Worm (Caenorhabditis elegans): ENCODE results near the gene nse-4.

DNA sequence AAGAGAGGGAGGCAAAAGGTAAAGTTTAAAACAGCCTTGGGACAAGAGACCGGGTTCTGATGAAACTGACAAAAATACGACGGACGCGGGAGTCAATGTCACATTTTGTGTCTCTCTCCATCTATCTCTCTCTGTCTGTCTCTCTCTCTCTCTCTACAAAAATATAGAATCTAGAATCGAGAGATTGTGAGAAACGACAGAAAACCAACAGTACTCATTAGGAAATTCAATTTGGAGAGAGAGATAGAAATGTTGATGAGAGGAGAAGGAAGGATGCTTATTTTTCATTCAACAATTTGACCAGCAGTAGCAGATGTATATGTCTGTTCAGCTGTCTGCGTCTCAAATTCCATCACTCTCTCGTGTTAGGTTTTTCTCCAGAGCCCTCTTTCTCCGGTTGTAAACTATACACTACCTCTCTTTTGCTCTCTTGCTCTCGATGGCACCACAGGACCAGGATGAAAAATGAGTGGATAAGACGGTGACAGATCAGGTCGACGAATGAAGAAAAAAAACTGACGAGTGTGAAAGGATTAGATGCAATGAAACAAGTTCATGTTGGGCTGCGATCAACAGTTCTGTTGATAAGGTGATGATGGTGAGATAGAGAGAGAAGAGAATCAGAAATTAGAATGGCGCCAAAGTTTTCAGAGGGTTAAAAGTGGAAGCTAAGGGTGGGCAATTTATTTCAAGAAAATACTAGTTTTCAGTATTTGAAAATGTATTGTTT lies 9.1 kb downstream of the nse-4 start:
- TF ChIP-seq ztf-11 (tag; optimal IDR thresholded peaks at IDR 0.05) (no peak), unc-62 (GFP tag; optimal IDR thresholded peaks at IDR 0.05) (no peak), crh-2 (tag; optimal IDR thresholded peaks at IDR 0.05) (no peak), skn-1 (tag; optimal IDR thresholded peaks at IDR 0.05) (no peak), unc-39 (tag; optimal IDR thresholded peaks at IDR 0.05) (no peak), snpc-4 (tag; optimal IDR thresholded peaks at IDR 0.05) (no peak), egl-27 (tag; optimal IDR thresholded peaks at IDR 0.05) (no peak)

Measured in whole organism, L2 larva.